Fruit fly (Drosophila melanogaster) whole organism, embryonic: ENCODE measurements around the gene CG34310.
A peak's percentile ranks its signal among the peaks of the same experiment; 100 is the strongest.

Experiments
- Antp ChIP-seq: fragments of 200-800 bp; sonication (Bioruptor generic); optimal IDR thresholded peaks from 3 replicates; lab custom pipeline; 2016; ENCODE audit warnings: missing biosample characterization, missing genetic modification characterization
- Awh ChIP-seq: fragments of 200-800 bp; sonication (Bioruptor generic); IDR thresholded peaks from 2 replicates; pipeline ENCODE4, ENCODE4 v1.3.6; 2022; ENCODE audit warnings: missing biosample characterization, missing genetic modification characterization
- CG11456 ChIP-seq: fragments of 200-800 bp; sonication (Bioruptor generic); IDR thresholded peaks from 3 replicates; pipeline ENCODE4 v1.3.6; 2022; ENCODE audit warnings: missing biosample characterization, missing genetic modification characterization
- CG11504 ChIP-seq: fragments of 200-800 bp; sonication (Bioruptor generic); optimal IDR thresholded peaks from 3 replicates; lab custom pipeline; 2019; ENCODE audit warnings: missing biosample characterization, mild to moderate bottlenecking, missing genetic modification characterization, moderate library complexity
- CG12104 ChIP-seq: fragments of 200-800 bp; sonication (Bioruptor generic); optimal IDR thresholded peaks from 3 replicates; lab custom pipeline; 2016; ENCODE audit warnings: missing biosample characterization, missing genetic modification characterization
- CG14965 ChIP-seq: fragments of 200-800 bp; sonication (Bioruptor generic); optimal IDR thresholded peaks from 2 replicates; lab custom pipeline; 2016; ENCODE audit warnings: missing biosample characterization, missing genetic modification characterization, borderline replicate concordance
- CG17568 ChIP-seq: fragments of 200-800 bp; sonication (Bioruptor generic); optimal IDR thresholded peaks from 2 replicates; lab custom pipeline; 2018; ENCODE audit warnings: missing biosample characterization, mild to moderate bottlenecking, missing genetic modification characterization, moderate library complexity
- CG17829 ChIP-seq: fragments of 200-800 bp; optimal IDR thresholded peaks from 2 replicates; lab custom pipeline; 2019; ENCODE audit warnings: missing biosample characterization, mild to moderate bottlenecking, missing genetic modification characterization, moderate library complexity
- CG18476 ChIP-seq: fragments of 200-800 bp; sonication (Bioruptor generic); optimal IDR thresholded peaks from 2 replicates; lab custom pipeline; 2016; ENCODE audit warnings: missing biosample characterization, mild to moderate bottlenecking, missing genetic modification characterization
- CG18599 ChIP-seq: fragments of 200-800 bp; sonication (Bioruptor generic); optimal IDR thresholded peaks from 3 replicates; lab custom pipeline; 2017; ENCODE audit warnings: missing biosample characterization, missing genetic modification characterization, mild to moderate bottlenecking, moderate library complexity, missing genetic modification reagents
- CG2120 ChIP-seq: fragments of 200-800 bp; sonication (Bioruptor generic); optimal IDR thresholded peaks from 3 replicates; lab custom pipeline; 2016; ENCODE audit warnings: missing biosample characterization, missing genetic modification characterization
- CG2129 ChIP-seq: fragments of 200-800 bp; sonication (Bioruptor generic); IDR thresholded peaks from 2 replicates; pipeline ENCODE4 v1.3.6; 2022; ENCODE audit warnings: missing biosample characterization, missing genetic modification characterization; ENCODE audit not compliant: partially characterized antibody
- CG2889 ChIP-seq: fragments of 200-800 bp; sonication (Bioruptor generic); IDR thresholded peaks from 3 replicates; pipeline ENCODE4 v1.3.6; 2022; ENCODE audit warnings: missing biosample characterization, missing genetic modification characterization
- CG30403 ChIP-seq: fragments of 200-800 bp; sonication (Bioruptor generic); optimal IDR thresholded peaks from 3 replicates; lab custom pipeline; 2016; ENCODE audit warnings: missing biosample characterization, missing genetic modification characterization
- CG3065 ChIP-seq: fragments of 200-800 bp; sonication (Bioruptor generic); optimal IDR thresholded peaks from 2 replicates; lab custom pipeline; 2016; ENCODE audit warnings: missing biosample characterization, missing genetic modification characterization
- CG31224 ChIP-seq: fragments of 200-800 bp; sonication (Bioruptor generic); IDR thresholded peaks from 2 replicates; pipeline ENCODE4 v1.3.6; 2022; ENCODE audit warnings: missing biosample characterization, missing genetic modification characterization
- CG3407 ChIP-seq: fragments of 200-800 bp; sonication (Bioruptor generic); optimal IDR thresholded peaks from 2 replicates; lab custom pipeline; 2018; ENCODE audit warnings: missing biosample characterization, mild to moderate bottlenecking, missing genetic modification characterization
- CG34224 ChIP-seq: fragments of 200-800 bp; sonication (Bioruptor generic); IDR thresholded peaks from 3 replicates; pipeline ENCODE4 v1.3.6; 2022; ENCODE audit warnings: missing biosample characterization, missing genetic modification characterization; ENCODE audit not compliant: partially characterized antibody
- CG3838 ChIP-seq: fragments of 200-800 bp; sonication (Bioruptor generic); optimal IDR thresholded peaks from 3 replicates; lab custom pipeline; 2016; ENCODE audit warnings: missing biosample characterization, missing genetic modification characterization
- CG43689 ChIP-seq: fragments of 200-800 bp; sonication (Bioruptor generic); IDR thresholded peaks from 2 replicates; pipeline ENCODE4 v1.3.6; 2022; ENCODE audit warnings: missing biosample characterization, missing genetic modification characterization
- CG6791 ChIP-seq: fragments of 200-800 bp; sonication (Bioruptor generic); IDR thresholded peaks from 3 replicates; pipeline ENCODE4 v1.3.6; 2022; ENCODE audit warnings: missing biosample characterization, missing genetic modification characterization; ENCODE audit not compliant: partially characterized antibody
- CG6813 ChIP-seq: fragments of 200-800 bp; sonication (Bioruptor generic); optimal IDR thresholded peaks from 2 replicates; lab custom pipeline; 2017; ENCODE audit warnings: missing biosample characterization, missing genetic modification characterization, mild to moderate bottlenecking, moderate library complexity, missing genetic modification reagents
- CG8359 ChIP-seq: fragments of 200-800 bp; sonication (Bioruptor generic); optimal IDR thresholded peaks from 2 replicates; lab custom pipeline; 2017; ENCODE audit warnings: missing biosample characterization, mild to moderate bottlenecking, missing genetic modification characterization, borderline replicate concordance
- CG8388 ChIP-seq: fragments of 200-800 bp; sonication (Bioruptor generic); optimal IDR thresholded peaks from 2 replicates; lab custom pipeline; 2019; ENCODE audit warnings: missing biosample characterization, mild to moderate bottlenecking, missing genetic modification characterization, moderate library complexity
- CG8944 ChIP-seq: fragments of 200-800 bp; sonication (Bioruptor generic); optimal IDR thresholded peaks from 3 replicates; lab custom pipeline; 2016; ENCODE audit warnings: missing biosample characterization, missing genetic modification characterization
- CG9727 ChIP-seq: fragments of 200-800 bp; sonication (Bioruptor generic); optimal IDR thresholded peaks from 3 replicates; lab custom pipeline; 2017; ENCODE audit warnings: missing biosample characterization, mild to moderate bottlenecking, missing genetic modification characterization
- Chrac-16 ChIP-seq: fragments of 200-800 bp; sonication (Bioruptor generic); optimal IDR thresholded peaks from 3 replicates; lab custom pipeline; 2016; ENCODE audit warnings: missing biosample characterization, missing genetic modification characterization
- CrebB ChIP-seq: fragments of 200-800 bp; sonication (Bioruptor generic); optimal IDR thresholded peaks from 3 replicates; lab custom pipeline; 2018; ENCODE audit warnings: missing biosample characterization, mild to moderate bottlenecking, missing genetic modification characterization
- Fer2 ChIP-seq: fragments of 200-800 bp; sonication (Bioruptor generic); optimal IDR thresholded peaks from 2 replicates; lab custom pipeline; 2018; ENCODE audit warnings: missing biosample characterization, mild to moderate bottlenecking, missing genetic modification characterization, moderate library complexity
- MBD-R2 ChIP-seq: fragments of 200-800 bp; sonication (Bioruptor generic); IDR thresholded peaks from 2 replicates; pipeline ENCODE4 v1.3.6; 2022; ENCODE audit warnings: missing biosample characterization, missing genetic modification characterization
- Meics ChIP-seq: fragments of 200-800 bp; sonication (Bioruptor generic); optimal IDR thresholded peaks from 2 replicates; lab custom pipeline; 2017; ENCODE audit warnings: missing biosample characterization, mild to moderate bottlenecking, missing genetic modification characterization
- bigmax ChIP-seq: fragments of 200-800 bp; sonication (Bioruptor generic); optimal IDR thresholded peaks from 2 replicates; lab custom pipeline; 2018; ENCODE audit warnings: missing biosample characterization, mild to moderate bottlenecking, missing genetic modification characterization
- br ChIP-seq: fragments of >200 bp; optimal IDR thresholded peaks from 2 replicates; lab custom pipeline; 2017
- cato ChIP-seq: fragments of 200-800 bp; sonication (Bioruptor generic); optimal IDR thresholded peaks from 2 replicates; lab custom pipeline; 2016; ENCODE audit warnings: missing biosample characterization, missing genetic modification characterization, borderline replicate concordance
- dati ChIP-seq: fragments of 200-800 bp; sonication (Bioruptor generic); IDR thresholded peaks from 2 replicates; pipeline ENCODE4 v1.3.6; 2022; ENCODE audit warnings: missing biosample characterization, missing genetic modification characterization
- dpn ChIP-seq, 2 experiments: fragments of 200-800 bp; sonication (Bioruptor generic); optimal IDR thresholded peaks; 3 replicates each; lab custom pipeline; 2016; ENCODE audit warnings: missing biosample characterization in 2 of 2, missing genetic modification characterization in 2 of 2
- gce ChIP-seq: fragments of 200-800 bp; sonication (Bioruptor generic); IDR thresholded peaks from 3 replicates; pipeline ENCODE4 v1.3.6; 2022; ENCODE audit warnings: missing biosample characterization, missing genetic modification characterization
- gem ChIP-seq: fragments of 200-800 bp; sonication (Bioruptor generic); optimal IDR thresholded peaks from 2 replicates; lab custom pipeline; 2019; ENCODE audit warnings: missing biosample characterization, mild to moderate bottlenecking, missing genetic modification characterization, moderate library complexity
- jing ChIP-seq: fragments of 200-800 bp; sonication (Bioruptor generic); optimal IDR thresholded peaks from 2 replicates; lab custom pipeline; 2018; ENCODE audit warnings: missing biosample characterization, mild to moderate bottlenecking, missing genetic modification characterization
- lola ChIP-seq, 3 experiments: fragments of >200 bp in 2 of 3; fragments of 200-800 bp in 1 of 3; sonication (Bioruptor generic) in 1 of 3; optimal IDR thresholded peaks; 2 replicates each; lab custom pipeline; 2017 to 2019; ENCODE audit warnings: missing biosample characterization in 3 of 3, missing genetic modification characterization in 3 of 3, mild to moderate bottlenecking in 1 of 3, moderate library complexity in 1 of 3
- pan ChIP-seq, 4 experiments: fragments of >200 bp in 3 of 4; fragments of 200-800 bp in 1 of 4; sonication (Bioruptor generic) in 1 of 4; optimal IDR thresholded peaks in 3 of 4; IDR thresholded peaks in 1 of 4; 2 replicates each; pipeline versions ENCODE4 v1.3.6 to Lab custom; 2017 to 2022; ENCODE audit warnings: missing biosample characterization in 2 of 4, missing genetic modification characterization in 2 of 4, mixed read lengths in 1 of 4
- phol ChIP-seq: fragments of 200-800 bp; sonication (Bioruptor generic); optimal IDR thresholded peaks from 3 replicates; lab custom pipeline; 2018; ENCODE audit warnings: missing biosample characterization, mild to moderate bottlenecking, missing genetic modification characterization, moderate library complexity
- repo ChIP-seq: fragments of 200-800 bp; sonication (Bioruptor generic); optimal IDR thresholded peaks from 2 replicates; lab custom pipeline; 2016; ENCODE audit warnings: missing biosample characterization, missing genetic modification characterization
- sisA ChIP-seq: fragments of 200-800 bp; sonication (Bioruptor generic); IDR thresholded peaks from 2 replicates; pipeline ENCODE4 v1.3.6; 2022; ENCODE audit warnings: missing biosample characterization, missing genetic modification characterization
- trh ChIP-seq: fragments of 200-800 bp; sonication (Bioruptor generic); optimal IDR thresholded peaks from 2 replicates; lab custom pipeline; 2016; ENCODE audit warnings: missing biosample characterization, missing genetic modification characterization
- ttk ChIP-seq: fragments of 200-800 bp; sonication (Bioruptor generic); IDR thresholded peaks from 2 replicates; pipeline ENCODE4 v2.1.2; 2022; ENCODE audit warnings: missing biosample characterization, missing genetic modification characterization
- wdn ChIP-seq: fragments of 200-800 bp; sonication (Bioruptor generic); IDR thresholded peaks from 2 replicates; pipeline ENCODE4 v1.3.6; 2022; ENCODE audit warnings: missing biosample characterization, missing genetic modification characterization
- zf30C ChIP-seq: fragments of 200-800 bp; sonication (Bioruptor generic); optimal IDR thresholded peaks from 3 replicates; lab custom pipeline; 2018; ENCODE audit warnings: missing biosample characterization, mild to moderate bottlenecking, missing genetic modification characterization

CG34310 gene

dm6 chr2L:6647103-6647711 lies 16.3 kb upstream of the CG34310 start (continued):
- peak; percentile 98 for TF ChIP-seq CG9727 (GFP tag; lab: Kevin White, UChicago)
- peak; percentile 98 for TF ChIP-seq Chrac-16 (GFP tag; lab: Kevin White, UChicago)
- peak; percentile 92 for TF ChIP-seq CG31224 (GFP tag; lab: Robert Waterston, UW)
- no peak for TF ChIP-seq br (lab: Kevin White, UChicago)
- TF ChIP-seq Awh (GFP tag; lab: Robert Waterston, UW): peak; percentile 98
- peak; percentile 98 for TF ChIP-seq CG18599
- TF ChIP-seq CG2120 (GFP tag; lab: Kevin White, UChicago): peak; percentile 98
- TF ChIP-seq CG8944 (GFP tag; lab: Kevin White, UChicago): peak; percentile 98
- peak; percentile 99 for TF ChIP-seq CG17829 (tag; lab: Kevin White, UChicago)
- peak; percentile 70 for TF ChIP-seq bigmax (GFP tag; lab: Kevin White, UChicago)
- peak; percentile 97 for TF ChIP-seq ttk (GFP tag; lab: Robert Waterston, UW)
- peak; percentile 89 for TF ChIP-seq MBD-R2
- peak; percentile 98 for TF ChIP-seq repo (GFP tag; lab: Kevin White, UChicago)
- TF ChIP-seq CG11456 (GFP tag; lab: Robert Waterston, UW): peak; percentile 96
- TF ChIP-seq CG3065 (GFP tag; lab: Kevin White, UChicago): peak; percentile 97
- TF ChIP-seq CG2889 (GFP tag; lab: Robert Waterston, UW): peak; percentile 93
- peak; percentile 85 for TF ChIP-seq CG14965 (GFP tag; lab: Kevin White, UChicago)
- TF ChIP-seq zf30C (GFP tag; lab: Kevin White, UChicago): no peak
- peak; percentile 98 for TF ChIP-seq phol (tag; lab: Kevin White, UChicago)
- peak; percentile 95 for TF ChIP-seq trh (GFP tag; lab: Kevin White, UChicago)
- TF ChIP-seq CG2129: no peak
- peak; percentile 96 for TF ChIP-seq CG12104 (GFP tag; lab: Kevin White, UChicago)
- TF ChIP-seq Antp (GFP tag; lab: Kevin White, UChicago): peak; percentile 98
- peak; percentile 99 for TF ChIP-seq gem (tag; lab: Kevin White, UChicago)
- TF ChIP-seq jing (GFP tag; lab: Kevin White, UChicago): peak; percentile 98
- peak; percentile 97 for TF ChIP-seq CrebB (tag; lab: Kevin White, UChicago)
- peak; percentile 97 for TF ChIP-seq sisA (GFP tag; lab: Robert Waterston, UW)
- TF ChIP-seq dati (GFP tag; lab: Robert Waterston, UW): peak; percentile 91
- no peak for TF ChIP-seq pan (optimal IDR thresholded peaks at IDR 0.05; lab: Kevin White, UChicago)
- peak in 1 of 2 experiments; percentile 98 for TF ChIP-seq pan (GFP tag; optimal IDR thresholded peaks at IDR 0.05 in 1 of 2, IDR thresholded peaks at IDR 0.05 in 1 of 2)
- TF ChIP-seq CG6813 (GFP tag; lab: Kevin White, UChicago): peak; percentile 98
- TF ChIP-seq CG43689 (GFP tag; lab: Robert Waterston, UW): peak; percentile 93
- peak; percentile 97 for TF ChIP-seq gce (GFP tag; lab: Robert Waterston, UW)
- TF ChIP-seq CG6791 (GFP tag; lab: Robert Waterston, UW): peak; percentile 59; the same call in 1 of the 3 replicates
- TF ChIP-seq wdn (GFP tag; lab: Robert Waterston, UW): peak; percentile 94
- peak; percentile 97 for TF ChIP-seq CG3407 (GFP tag; lab: Kevin White, UChicago)
- TF ChIP-seq CG8388 (GFP tag; lab: Kevin White, UChicago): peak; percentile 99
- peak; percentile 98 to 99 for TF ChIP-seq dpn (GFP tag; optimal IDR thresholded peaks at IDR 0.05; lab: Kevin White, UChicago)
- peak; percentile 99 for TF ChIP-seq CG30403 (GFP tag; lab: Kevin White, UChicago)
- TF ChIP-seq CG18476 (GFP tag; lab: Kevin White, UChicago): peak; percentile 98
- TF ChIP-seq Fer2 (tag; lab: Kevin White, UChicago): peak; percentile 91
- peak; percentile 97 for TF ChIP-seq Meics (GFP tag; lab: Kevin White, UChicago)
- peak in 1 of 3 experiments; percentile 97 for TF ChIP-seq lola (GFP tag; optimal IDR thresholded peaks at IDR 0.05; lab: Kevin White, UChicago)
- peak; percentile 98 for TF ChIP-seq cato
- TF ChIP-seq CG34224 (GFP tag; lab: Robert Waterston, UW): no peak
- TF ChIP-seq CG11504 (tag; lab: Kevin White, UChicago): peak; percentile 98
- TF ChIP-seq CG3838: peak; percentile 97
- TF ChIP-seq CG8359 (GFP tag; lab: Kevin White, UChicago): peak; percentile 95
- TF ChIP-seq CG17568 (GFP tag; lab: Kevin White, UChicago): peak; percentile 99
